Worm (Caenorhabditis elegans) whole organism, young adult: ENCODE measurements around the gene lnkn-1.

Experiments
- B0019.2 ChIP-seq: fragments of 200-800 bp; sonication (Bioruptor generic); conservative IDR thresholded peaks from 2 replicates; pipeline ENCODE4 v1.3.6; 2022; ENCODE audit warnings: missing genetic modification reagents, missing genetic modification characterization, missing compliant biosample characterization
- F37B4.10 ChIP-seq: fragments of 200-800 bp; sonication (Bioruptor generic); IDR thresholded peaks from 2 replicates; pipeline ENCODE4 v1.3.6; 2022; ENCODE audit warnings: missing genetic modification characterization, missing compliant biosample characterization
- K11D2.4 ChIP-seq: fragments of 200-800 bp; sonication (Bioruptor generic); IDR thresholded peaks from 2 replicates; pipeline ENCODE4 v1.3.6; 2022; ENCODE audit warnings: missing genetic modification reagents, missing genetic modification characterization, missing compliant biosample characterization
- Y53F4B.3 ChIP-seq: fragments of 200-800 bp; sonication (Bioruptor generic); IDR thresholded peaks from 2 replicates; pipeline ENCODE4 v1.3.6; 2022; ENCODE audit warnings: missing genetic modification reagents, missing genetic modification characterization, missing compliant biosample characterization
- Y67H2A.10 ChIP-seq: fragments of 200-800 bp; sonication (Bioruptor generic); conservative IDR thresholded peaks from 2 replicates; pipeline ENCODE4 v1.3.6; 2022; ENCODE audit warnings: missing genetic modification reagents, missing genetic modification characterization, missing compliant biosample characterization
- aptf-2 ChIP-seq: fragments of 200-800 bp; sonication (Bioruptor generic); conservative IDR thresholded peaks from 2 replicates; pipeline ENCODE4 v1.3.6; 2022; ENCODE audit warnings: missing genetic modification reagents, missing genetic modification characterization, missing compliant biosample characterization
- atf-7 ChIP-seq: sonication (generic microtip); optimal IDR thresholded peaks from 2 replicates; lab custom pipeline; 2017; ENCODE audit warnings: mild to moderate bottlenecking, missing genetic modification characterization, missing compliant biosample characterization
- attf-3 ChIP-seq: fragments of 200-800 bp; sonication (Bioruptor generic); conservative IDR thresholded peaks from 2 replicates; pipeline ENCODE4 v1.3.6; 2022; ENCODE audit warnings: missing genetic modification reagents, missing genetic modification characterization, missing compliant biosample characterization
- attf-6 ChIP-seq: fragments of 200-800 bp; sonication (Bioruptor generic); IDR thresholded peaks from 2 replicates; pipeline ENCODE4 v1.3.6; 2022; ENCODE audit warnings: missing genetic modification reagents, missing genetic modification characterization, missing compliant biosample characterization
- ccch-3 ChIP-seq: fragments of 200-800 bp; sonication (Bioruptor generic); optimal IDR thresholded peaks from 2 replicates; lab custom pipeline; 2018; ENCODE audit warnings: mild to moderate bottlenecking, missing genetic modification characterization, missing compliant biosample characterization
- cebp-1 ChIP-seq, 2 experiments: fragments of 200-800 bp in 1 of 2; sonication (Bioruptor generic) in 1 of 2; sonication (generic microtip) in 1 of 2; IDR thresholded peaks in 1 of 2; optimal IDR thresholded peaks in 1 of 2; 2 replicates each; pipeline versions ENCODE4 v1.3.6 to Lab custom; 2017 to 2022; ENCODE audit warnings: missing compliant biosample characterization in 2 of 2, missing genetic modification characterization in 2 of 2, mild to moderate bottlenecking in 1 of 2, missing genetic modification reagents in 1 of 2, moderate library complexity in 1 of 2
- cebp-2 ChIP-seq: fragments of 200-800 bp; sonication (Bioruptor generic); IDR thresholded peaks from 2 replicates; pipeline ENCODE4 v1.3.6; 2022; ENCODE audit warnings: missing genetic modification characterization, missing compliant biosample characterization
- ceh-100 ChIP-seq: fragments of 200-800 bp; sonication (Bioruptor generic); IDR thresholded peaks from 2 replicates; pipeline ENCODE4 v1.3.6; 2022; ENCODE audit warnings: missing genetic modification reagents, missing genetic modification characterization, missing compliant biosample characterization
- ceh-91 ChIP-seq: fragments of 200-800 bp; sonication (Bioruptor generic); IDR thresholded peaks from 2 replicates; pipeline ENCODE4 v1.3.6; 2022; ENCODE audit warnings: missing genetic modification reagents, missing genetic modification characterization, missing compliant biosample characterization
- die-1 ChIP-seq: sonication (generic microtip); optimal IDR thresholded peaks from 2 replicates; lab custom pipeline; 2016; ENCODE audit warnings: missing genotype, mild to moderate bottlenecking, missing genetic modification characterization, missing compliant biosample characterization
- dox-1 ChIP-seq: fragments of 200-800 bp; sonication (Bioruptor generic); IDR thresholded peaks from 2 replicates; pipeline ENCODE4 v1.3.6; 2022; ENCODE audit warnings: missing genetic modification reagents, missing genetic modification characterization, missing compliant biosample characterization
- ekl-4 ChIP-seq: fragments of 200-800 bp; sonication (Bioruptor generic); IDR thresholded peaks from 2 replicates; pipeline ENCODE4 v1.3.6; 2022; ENCODE audit warnings: missing genetic modification reagents, missing genetic modification characterization, missing compliant biosample characterization
- gei-17 ChIP-seq: fragments of 200-800 bp; sonication (Bioruptor generic); optimal IDR thresholded peaks from 2 replicates; lab custom pipeline; 2018; ENCODE audit warnings: mild to moderate bottlenecking, missing genetic modification characterization, missing compliant biosample characterization
- lin-26 ChIP-seq: fragments of 200-800 bp; sonication (Bioruptor generic); IDR thresholded peaks from 2 replicates; pipeline ENCODE4 v1.3.6; 2022; ENCODE audit warnings: missing genetic modification reagents, missing genetic modification characterization, missing compliant biosample characterization
- lin-35 ChIP-seq, 3 experiments: fragments of 150-350 bp in 2 of 3; sonication (generic microtip) in 1 of 3; optimal IDR thresholded peaks; 2 replicates each; lab custom pipeline; 2014 to 2018; ENCODE audit warnings: missing biosample characterization in 3 of 3, missing genetic modification characterization in 3 of 3, missing genetic modification reagents in 3 of 3
- lsl-1 ChIP-seq: fragments of 200-800 bp; sonication (Bioruptor generic); optimal IDR thresholded peaks from 2 replicates; lab custom pipeline; 2018; ENCODE audit warnings: mild to moderate bottlenecking, missing genetic modification characterization, moderate library complexity, missing compliant biosample characterization
- madf-3 ChIP-seq: fragments of 200-800 bp; sonication (Bioruptor generic); IDR thresholded peaks from 2 replicates; pipeline ENCODE4 v1.3.6; 2022; ENCODE audit warnings: missing genetic modification reagents, missing genetic modification characterization, missing compliant biosample characterization
- mcd-1 ChIP-seq: fragments of 200-800 bp; sonication (Bioruptor generic); IDR thresholded peaks from 2 replicates; pipeline ENCODE4 v1.3.6; 2022; ENCODE audit warnings: missing genetic modification reagents, missing genetic modification characterization, missing compliant biosample characterization
- nhr-80 ChIP-seq: sonication (generic microtip); optimal IDR thresholded peaks from 2 replicates; lab custom pipeline; 2016; ENCODE audit warnings: missing genetic modification characterization, missing compliant biosample characterization
- rcor-1 ChIP-seq: fragments of 200-800 bp; sonication (Bioruptor generic); IDR thresholded peaks from 2 replicates; pipeline ENCODE4 v1.3.6; 2022; ENCODE audit warnings: missing genetic modification reagents, missing genetic modification characterization, missing compliant biosample characterization
- sdz-38 ChIP-seq: sonication (generic microtip); optimal IDR thresholded peaks from 2 replicates; lab custom pipeline; 2016; ENCODE audit warnings: missing genotype, missing genetic modification characterization, missing compliant biosample characterization
- snpc-1.3 ChIP-seq: sonication (generic microtip); optimal IDR thresholded peaks from 2 replicates; lab custom pipeline; 2017; ENCODE audit warnings: missing genetic modification characterization, mild to moderate bottlenecking, missing compliant biosample characterization, antibody characterized with exemption, moderate library complexity, missing genotype, missing genetic modification reagents; ENCODE audit not compliant: insufficient read depth
- somi-1 ChIP-seq: fragments of 200-800 bp; sonication (Bioruptor generic); optimal IDR thresholded peaks from 2 replicates; lab custom pipeline; 2018; ENCODE audit warnings: mild to moderate bottlenecking, missing genetic modification characterization, missing compliant biosample characterization
- sptf-2 ChIP-seq: fragments of 200-800 bp; sonication (Bioruptor generic); optimal IDR thresholded peaks from 2 replicates; lab custom pipeline; 2018; ENCODE audit warnings: mild to moderate bottlenecking, missing genetic modification characterization, missing compliant biosample characterization
- unc-62 ChIP-seq: fragments of 150-350 bp; optimal IDR thresholded peaks from 2 replicates; lab custom pipeline; 2014; ENCODE audit warnings: missing biosample characterization, missing genetic modification reagents, missing genetic modification characterization
- zim-3 ChIP-seq: sonication (generic microtip); optimal IDR thresholded peaks from 2 replicates; lab custom pipeline; 2017; ENCODE audit warnings: mild to moderate bottlenecking, missing genetic modification characterization, moderate library complexity, missing compliant biosample characterization
- ztf-22 ChIP-seq: fragments of 200-800 bp; sonication (Bioruptor generic); optimal IDR thresholded peaks from 2 replicates; lab custom pipeline; 2018; ENCODE audit warnings: mild to moderate bottlenecking, missing genetic modification characterization, moderate library complexity, missing compliant biosample characterization

Gene lnkn-1

ce11 chrIII:8878960-8879359, 11.1 kb upstream of the lnkn-1 start:
- TF ChIP-seq rcor-1 (GFP tag; lab: Robert Waterston, UW) (no peak), unc-62 (GFP tag; lab: Kevin White, UChicago) (peak; percentile 74), nhr-80 (tag; lab: Kevin White, UChicago) (peak; percentile 85), atf-7 (tag; lab: Kevin White, UChicago) (peak; percentile 55), cebp-1 (GFP tag; IDR thresholded peaks at IDR 0.05; lab: Robert Waterston, UW) (peak; percentile 10; the same call in 1 of the 2 replicates), cebp-1 (tag; optimal IDR thresholded peaks at IDR 0.05; lab: Kevin White, UChicago) (no peak)

ce11 chrIII:8882333-8882732, 7.7 kb upstream of the lnkn-1 start:
- no peak for TF ChIP-seq cebp-2 (GFP tag; lab: Robert Waterston, UW)
- TF ChIP-seq attf-6 (GFP tag; lab: Robert Waterston, UW): no peak
- TF ChIP-seq somi-1 (GFP tag; lab: Kevin White, UChicago): no peak
- TF ChIP-seq lsl-1 (GFP tag; lab: Kevin White, UChicago): no peak
- TF ChIP-seq lin-26 (GFP tag; lab: Robert Waterston, UW): no peak
- TF ChIP-seq mcd-1 (GFP tag; lab: Robert Waterston, UW): no peak
- no peak for TF ChIP-seq attf-3 (GFP tag; lab: Robert Waterston, UW)
- no peak for TF ChIP-seq sdz-38 (tag; lab: Kevin White, UChicago)
- TF ChIP-seq Y67H2A.10: no peak
- TF ChIP-seq aptf-2 (GFP tag; lab: Robert Waterston, UW): no peak
- TF ChIP-seq B0019.2 (GFP tag; lab: Robert Waterston, UW): no peak
- no peak for TF ChIP-seq sptf-2 (GFP tag; lab: Kevin White, UChicago)
- no peak for TF ChIP-seq Y53F4B.3 (GFP tag; lab: Robert Waterston, UW)

- TF ChIP-seq ceh-91 (no peak), ztf-22 (GFP tag; lab: Kevin White, UChicago) (no peak), dox-1 (GFP tag; lab: Robert Waterston, UW) (no peak), ekl-4 (GFP tag; lab: Robert Waterston, UW) (no peak), snpc-1.3 (no peak), cebp-2 (GFP tag; lab: Robert Waterston, UW) (no peak), zim-3 (no peak), madf-3 (no peak), die-1 (tag; lab: Kevin White, UChicago) (no peak), K11D2.4 (GFP tag; lab: Robert Waterston, UW) (no peak), ceh-100 (GFP tag; lab: Robert Waterston, UW) (no peak), lin-35 (GFP tag; optimal IDR thresholded peaks at IDR 0.05; lab: Kevin White, UChicago) (no peak), gei-17 (GFP tag; lab: Kevin White, UChicago) (no peak), ccch-3 (GFP tag; lab: Kevin White, UChicago) (no peak)
These were observed 4.9 kb upstream of the lnkn-1 start, which contains the start of gene svop-1 for ce11 chrIII:8885150-8885549. TSS of gene svop-1 (minus strand) at chrIII:8885488.

ce11 chrIII:8886309-8886708, 3.7 kb upstream of the lnkn-1 start:
- TF ChIP-seq F37B4.10 (GFP tag; lab: Robert Waterston, UW): no peak
- no peak for TF ChIP-seq cebp-1 (GFP tag; IDR thresholded peaks at IDR 0.05; lab: Robert Waterston, UW)
- TF ChIP-seq cebp-1 (tag; optimal IDR thresholded peaks at IDR 0.05; lab: Kevin White, UChicago): peak; percentile 70
